Worm (Caenorhabditis elegans) whole organism, L1 larva: ENCODE measurements around the gene tag-51.

Experiments used
- C34B4.2 ChIP-seq: sonication (generic microtip); optimal IDR thresholded peaks from 2 replicates; lab custom pipeline; 2017; ENCODE audit warnings: mild to moderate bottlenecking, missing genetic modification characterization, missing compliant biosample characterization
- alr-1 ChIP-seq: fragments of 200-800 bp; sonication (Bioruptor generic); optimal IDR thresholded peaks from 2 replicates; lab custom pipeline; 2018; ENCODE audit warnings: borderline replicate concordance, mild to moderate bottlenecking, missing genetic modification characterization, missing compliant biosample characterization
- aly-2 ChIP-seq: fragments of 150-350 bp; optimal IDR thresholded peaks from 2 replicates; lab custom pipeline; 2014; ENCODE audit warnings: missing biosample characterization, missing genetic modification characterization
- ama-1 ChIP-seq: fragments of 150-350 bp; optimal IDR thresholded peaks from 2 replicates; lab custom pipeline; 2014
- blmp-1 ChIP-seq: fragments of 150-350 bp; optimal IDR thresholded peaks from 2 replicates; lab custom pipeline; 2014; ENCODE audit warnings: missing biosample characterization, missing genetic modification characterization
- ceh-63 ChIP-seq: fragments of 200-800 bp; sonication (Bioruptor generic); optimal IDR thresholded peaks from 2 replicates; lab custom pipeline; 2018; ENCODE audit warnings: mild to moderate bottlenecking, missing genetic modification characterization, missing compliant biosample characterization
- ceh-8 ChIP-seq: fragments of 200-800 bp; sonication (Bioruptor generic); optimal IDR thresholded peaks from 2 replicates; lab custom pipeline; 2018; ENCODE audit warnings: mild to moderate bottlenecking, missing genetic modification characterization, moderate library complexity, missing compliant biosample characterization
- ceh-88 ChIP-seq: fragments of 200-800 bp; sonication (Bioruptor generic); IDR thresholded peaks from 2 replicates; pipeline ENCODE4 v1.3.6; 2022; ENCODE audit warnings: missing genetic modification characterization, missing compliant biosample characterization
- ceh-90 ChIP-seq: sonication (generic microtip); optimal IDR thresholded peaks from 2 replicates; lab custom pipeline; 2016; ENCODE audit warnings: missing genetic modification characterization, missing compliant biosample characterization
- dsc-1 ChIP-seq: sonication (generic microtip); optimal IDR thresholded peaks from 2 replicates; lab custom pipeline; 2016; ENCODE audit warnings: mild to moderate bottlenecking, missing genetic modification characterization, missing compliant biosample characterization
- efl-1 ChIP-seq, 4 experiments: fragments of 150-350 bp; optimal IDR thresholded peaks in 3 of 4; peaks in 1 of 4; 1 replicate in 1 of 4; 2 replicates in 3 of 4; lab custom pipeline; 2014; ENCODE audit warnings: missing biosample characterization in 2 of 4, missing genetic modification characterization in 2 of 4, missing genetic modification reagents in 2 of 4
- egl-27 ChIP-seq, 2 experiments: fragments of 150-350 bp in 1 of 2; sonication (generic microtip); optimal IDR thresholded peaks; 3 replicates each; lab custom pipeline; 2017 to 2018; ENCODE audit warnings: missing biosample characterization in 2 of 2, missing genetic modification characterization in 2 of 2, missing genetic modification reagents in 2 of 2
- elt-2 ChIP-seq: sonication (generic microtip); optimal IDR thresholded peaks from 2 replicates; lab custom pipeline; 2016; ENCODE audit warnings: missing genetic modification characterization, mild to moderate bottlenecking, inconsistent platforms, missing compliant biosample characterization, missing genetic modification reagents
- fkh-10 ChIP-seq: sonication (generic microtip); optimal IDR thresholded peaks from 2 replicates; lab custom pipeline; 2017; ENCODE audit warnings: missing biosample characterization, missing genetic modification reagents, missing genetic modification characterization
- fkh-8 ChIP-seq: sonication (generic microtip); optimal IDR thresholded peaks from 2 replicates; lab custom pipeline; 2016; ENCODE audit warnings: mild to moderate bottlenecking, missing genetic modification characterization, missing compliant biosample characterization
- grh-1 ChIP-seq: fragments of 200-800 bp; sonication (Bioruptor generic); IDR thresholded peaks from 2 replicates; pipeline ENCODE4 v1.3.6; 2022; ENCODE audit warnings: missing genetic modification reagents, missing genetic modification characterization, missing compliant biosample characterization
- hlh-17 ChIP-seq: fragments of 200-800 bp; sonication (Bioruptor generic); optimal IDR thresholded peaks from 2 replicates; lab custom pipeline; 2018; ENCODE audit warnings: missing genetic modification characterization, mild to moderate bottlenecking, missing compliant biosample characterization, moderate library complexity, borderline replicate concordance
- hpl-2 ChIP-seq: fragments of 150-350 bp; optimal IDR thresholded peaks from 2 replicates; lab custom pipeline; 2014; ENCODE audit warnings: missing biosample characterization, missing genetic modification reagents, missing genetic modification characterization
- isw-1 ChIP-seq: fragments of 200-800 bp; sonication (Bioruptor generic); IDR thresholded peaks from 2 replicates; pipeline ENCODE4 v1.3.6; 2022; ENCODE audit warnings: missing genetic modification characterization, missing compliant biosample characterization
- lin-13 ChIP-seq: fragments of 150-350 bp; optimal IDR thresholded peaks from 2 replicates; lab custom pipeline; 2014; ENCODE audit warnings: missing biosample characterization, missing genetic modification reagents, missing genetic modification characterization
- lin-14 ChIP-seq: fragments of 200-800 bp; sonication (Bioruptor generic); optimal IDR thresholded peaks from 2 replicates; lab custom pipeline; 2018; ENCODE audit warnings: mild to moderate bottlenecking, missing genetic modification characterization, moderate library complexity, missing compliant biosample characterization
- lin-39 ChIP-seq: fragments of 150-350 bp; optimal IDR thresholded peaks from 2 replicates; lab custom pipeline; 2014; ENCODE audit warnings: missing biosample characterization, missing genetic modification reagents, missing genetic modification characterization
- lir-3 ChIP-seq: sonication (generic microtip); optimal IDR thresholded peaks from 2 replicates; lab custom pipeline; 2016; ENCODE audit warnings: mild to moderate bottlenecking, missing genetic modification characterization, moderate library complexity, missing compliant biosample characterization; ENCODE audit not compliant: poor library complexity
- lsy-2 ChIP-seq, 2 experiments: fragments of 150-350 bp; optimal IDR thresholded peaks; 2 replicates each; lab custom pipeline; 2014; ENCODE audit warnings: missing biosample characterization in 2 of 2, missing genetic modification characterization in 2 of 2
- mab-9 ChIP-seq: fragments of 200-800 bp; sonication (Bioruptor generic); IDR thresholded peaks from 2 replicates; pipeline ENCODE4 v1.3.6; 2022; ENCODE audit warnings: missing genetic modification reagents, missing genetic modification characterization, missing compliant biosample characterization
- mef-2 ChIP-seq: fragments of 150-350 bp; optimal IDR thresholded peaks from 2 replicates; lab custom pipeline; 2014; ENCODE audit warnings: missing biosample characterization, missing genetic modification characterization
- mep-1 ChIP-seq: fragments of 150-350 bp; optimal IDR thresholded peaks from 2 replicates; lab custom pipeline; 2014; ENCODE audit warnings: missing biosample characterization, missing genetic modification characterization
- nhr-11 ChIP-seq: fragments of 150-350 bp; optimal IDR thresholded peaks from 2 replicates; lab custom pipeline; 2014; ENCODE audit warnings: missing biosample characterization, missing genetic modification characterization
- nhr-20 ChIP-seq: sonication (generic microtip); optimal IDR thresholded peaks from 2 replicates; lab custom pipeline; 2016; ENCODE audit warnings: mild to moderate bottlenecking, missing genetic modification characterization, missing compliant biosample characterization
- nhr-28 ChIP-seq: fragments of 150-350 bp; optimal IDR thresholded peaks from 2 replicates; lab custom pipeline; 2014; ENCODE audit warnings: missing biosample characterization, missing genetic modification characterization
- nhr-47 ChIP-seq: sonication (generic microtip); optimal IDR thresholded peaks from 2 replicates; lab custom pipeline; 2016; ENCODE audit warnings: mild to moderate bottlenecking, missing genetic modification characterization, moderate library complexity, missing compliant biosample characterization
- nhr-76 ChIP-seq: sonication (generic microtip); optimal IDR thresholded peaks from 2 replicates; lab custom pipeline; 2017; ENCODE audit warnings: missing biosample characterization, missing genetic modification characterization
- pag-3 ChIP-seq: sonication (generic microtip); optimal IDR thresholded peaks from 2 replicates; lab custom pipeline; 2017; ENCODE audit warnings: missing genetic modification characterization, mild to moderate bottlenecking, missing compliant biosample characterization, antibody characterized with exemption, borderline replicate concordance; ENCODE audit not compliant: insufficient read depth
- pax-3 ChIP-seq: fragments of 200-800 bp; sonication (Bioruptor generic); optimal IDR thresholded peaks from 2 replicates; lab custom pipeline; 2018; ENCODE audit warnings: mild to moderate bottlenecking, missing genetic modification characterization, moderate library complexity, missing compliant biosample characterization
- pqm-1 ChIP-seq: sonication (generic microtip); optimal IDR thresholded peaks from 3 replicates; lab custom pipeline; 2017; ENCODE audit warnings: missing biosample characterization, missing genetic modification characterization
- rnt-1 ChIP-seq: sonication (generic microtip); optimal IDR thresholded peaks from 2 replicates; lab custom pipeline; 2016; ENCODE audit warnings: mild to moderate bottlenecking, missing genetic modification characterization, moderate library complexity, missing compliant biosample characterization
- skn-1 ChIP-seq: fragments of 150-350 bp; optimal IDR thresholded peaks from 2 replicates; lab custom pipeline; 2014; ENCODE audit warnings: missing biosample characterization, missing genetic modification characterization
- snpc-4 ChIP-seq: fragments of 150-350 bp; optimal IDR thresholded peaks from 2 replicates; lab custom pipeline; 2014; ENCODE audit warnings: missing biosample characterization, missing genetic modification characterization
- snu-23 ChIP-seq: sonication (generic microtip); optimal IDR thresholded peaks from 2 replicates; lab custom pipeline; 2016; ENCODE audit warnings: missing genetic modification characterization, missing compliant biosample characterization
- sup-37 ChIP-seq: fragments of 200-800 bp; sonication (Bioruptor generic); optimal IDR thresholded peaks from 2 replicates; lab custom pipeline; 2018; ENCODE audit warnings: mild to moderate bottlenecking, missing genetic modification characterization, missing compliant biosample characterization
- swsn-7 ChIP-seq: sonication (generic microtip); optimal IDR thresholded peaks from 2 replicates; lab custom pipeline; 2016; ENCODE audit warnings: missing genetic modification characterization, missing compliant biosample characterization
- tbx-2 ChIP-seq: sonication (generic microtip); optimal IDR thresholded peaks from 2 replicates; lab custom pipeline; 2016; ENCODE audit warnings: missing genetic modification characterization, missing compliant biosample characterization
- tlp-1 ChIP-seq: fragments of 150-350 bp; optimal IDR thresholded peaks from 2 replicates; lab custom pipeline; 2014; ENCODE audit warnings: missing biosample characterization, missing genetic modification characterization
- unc-86 ChIP-seq: sonication (generic microtip); optimal IDR thresholded peaks from 2 replicates; lab custom pipeline; 2016; ENCODE audit warnings: missing genetic modification characterization, missing compliant biosample characterization
- unc-98 ChIP-seq: fragments of 200-800 bp; sonication (Bioruptor generic); IDR thresholded peaks from 2 replicates; pipeline ENCODE4 v1.3.6; 2022; ENCODE audit warnings: missing genetic modification characterization, missing compliant biosample characterization
- zip-4 ChIP-seq: fragments of 200-800 bp; sonication (Bioruptor generic); optimal IDR thresholded peaks from 2 replicates; lab custom pipeline; 2018; ENCODE audit warnings: mild to moderate bottlenecking, missing genetic modification characterization, moderate library complexity, missing compliant biosample characterization
- ztf-4 ChIP-seq: fragments of 150-350 bp; optimal IDR thresholded peaks from 2 replicates; lab custom pipeline; 2014; ENCODE audit warnings: missing biosample characterization, missing genetic modification characterization

tag-51 gene

DNA sequence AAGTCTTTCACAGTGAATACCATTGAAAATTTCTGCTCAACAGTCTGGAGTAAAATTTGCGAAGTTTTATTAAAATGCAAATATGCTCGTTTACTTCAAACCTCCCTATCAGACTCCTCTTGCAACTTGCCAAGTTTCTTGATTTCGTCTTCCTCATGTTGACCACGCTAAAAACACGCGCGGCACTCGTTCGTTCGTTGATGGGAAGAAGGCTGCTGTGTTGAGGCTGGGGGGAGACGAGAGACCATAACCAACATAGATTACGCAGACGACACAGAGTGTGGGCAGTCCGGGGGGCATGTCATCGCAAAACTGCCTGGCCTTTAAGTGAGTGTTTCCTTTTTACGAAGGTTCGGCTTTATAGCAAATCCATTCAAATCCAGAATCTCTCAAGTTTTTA, 10.0 kb upstream of the tag-51 start (continued):
- TF ChIP-seq ceh-63 (no peak), lir-3 (tag; lab: Kevin White, UChicago) (no peak), ama-1 (lab: Kevin White, UChicago) (no peak), lin-14 (GFP tag; lab: Kevin White, UChicago) (peak; percentile 91), ceh-90 (tag; lab: Kevin White, UChicago) (no peak), nhr-28 (tag; lab: Kevin White, UChicago) (no peak), lin-13 (GFP tag; lab: Kevin White, UChicago) (no peak), fkh-10 (GFP tag; lab: Kevin White, UChicago) (no peak), zip-4 (GFP tag; lab: Kevin White, UChicago) (no peak), snu-23 (GFP tag; lab: Kevin White, UChicago) (peak; percentile 49), blmp-1 (no peak), pqm-1 (tag; lab: Kevin White, UChicago) (no peak), fkh-8 (tag; lab: Kevin White, UChicago) (no peak), pax-3 (tag; lab: Kevin White, UChicago) (no peak), nhr-47 (tag; lab: Kevin White, UChicago) (no peak), hlh-17 (GFP tag; lab: Kevin White, UChicago) (no peak), unc-98 (GFP tag; lab: Robert Waterston, UW) (no peak), snpc-4 (tag; lab: Kevin White, UChicago) (no peak)
- TF ChIP-seq, all 84 proteins: peak for 16

ce11 chrIII:844577-844976, 9.4 kb upstream of the tag-51 start:
- TF ChIP-seq aly-2 (tag; lab: Kevin White, UChicago) (no peak), swsn-7 (tag; lab: Kevin White, UChicago) (no peak), rnt-1 (tag; lab: Kevin White, UChicago) (peak; percentile 39), efl-1 (optimal IDR thresholded peaks at IDR 0.05; lab: Kevin White, UChicago) (no peak), efl-1 (GFP tag; optimal IDR thresholded peaks at IDR 0.05 in 1 of 2; lab: Kevin White, UChicago) (peak in 1 of 2 experiments; percentile 92), lsy-2 (tag; optimal IDR thresholded peaks at IDR 0.05; lab: Kevin White, UChicago) (peak in 1 of 2 experiments; percentile 4)

- TF ChIP-seq dsc-1 (tag; lab: Kevin White, UChicago): peak; percentile 29
- no peak for TF ChIP-seq nhr-11 (tag; lab: Kevin White, UChicago)
- no peak for TF ChIP-seq hpl-2 (GFP tag; lab: Kevin White, UChicago)
- TF ChIP-seq blmp-1: peak; percentile 23
- TF ChIP-seq sup-37: no peak
- TF ChIP-seq alr-1 (tag; lab: Kevin White, UChicago): no peak
- no peak for TF ChIP-seq fkh-10 (GFP tag; lab: Kevin White, UChicago)
- no peak for TF ChIP-seq grh-1 (GFP tag; lab: Robert Waterston, UW)
- peak; percentile 64 for TF ChIP-seq nhr-20 (tag; lab: Kevin White, UChicago)
- TF ChIP-seq ceh-8: no peak
- peak; percentile 69 for TF ChIP-seq snu-23 (GFP tag; lab: Kevin White, UChicago)
- peak; percentile 43 for TF ChIP-seq swsn-7 (tag; lab: Kevin White, UChicago)
- TF ChIP-seq ama-1 (lab: Kevin White, UChicago): no peak
- peak; percentile 40 to 70 for TF ChIP-seq lsy-2 (tag; optimal IDR thresholded peaks at IDR 0.05; lab: Kevin White, UChicago)
- no peak for TF ChIP-seq mab-9 (GFP tag; lab: Robert Waterston, UW)
- TF ChIP-seq mep-1 (tag; lab: Kevin White, UChicago): peak; percentile 51
- no peak for TF ChIP-seq unc-86
- TF ChIP-seq elt-2 (tag; lab: Kevin White, UChicago): peak; percentile 78
- no peak for TF ChIP-seq lin-39
- no peak for TF ChIP-seq mef-2 (tag; lab: Kevin White, UChicago)
- TF ChIP-seq tlp-1: no peak
- no peak for TF ChIP-seq ceh-63
- no peak for TF ChIP-seq egl-27 (tag; optimal IDR thresholded peaks at IDR 0.05; lab: Kevin White, UChicago)
- no peak for TF ChIP-seq lin-13 (GFP tag; lab: Kevin White, UChicago)
- TF ChIP-seq tbx-2 (tag; lab: Kevin White, UChicago): peak; percentile 58
- no peak for TF ChIP-seq nhr-76
- no peak for TF ChIP-seq ztf-4
- TF ChIP-seq ceh-88: no peak
- TF ChIP-seq lir-3 (tag; lab: Kevin White, UChicago): peak; percentile 47
- no peak for TF ChIP-seq C34B4.2
- peak; percentile 7 for TF ChIP-seq skn-1 (tag; lab: Kevin White, UChicago)
- no peak for TF ChIP-seq pag-3
- TF ChIP-seq snpc-4 (tag; lab: Kevin White, UChicago): no peak
- 0 out of 2 replicates have a peak, but pooled peaks have one; percentile 5 for TF ChIP-seq isw-1
Measured at ce11 chrIII:845485-845884, 8.5 kb upstream of the tag-51 start, which contains the start of gene K02F3.2. K02F3.2 (plus strand) TSS chrIII:845841.
